Worm (Caenorhabditis elegans): ENCODE data around the gene srw-12.

Gene srw-12

DNA sequence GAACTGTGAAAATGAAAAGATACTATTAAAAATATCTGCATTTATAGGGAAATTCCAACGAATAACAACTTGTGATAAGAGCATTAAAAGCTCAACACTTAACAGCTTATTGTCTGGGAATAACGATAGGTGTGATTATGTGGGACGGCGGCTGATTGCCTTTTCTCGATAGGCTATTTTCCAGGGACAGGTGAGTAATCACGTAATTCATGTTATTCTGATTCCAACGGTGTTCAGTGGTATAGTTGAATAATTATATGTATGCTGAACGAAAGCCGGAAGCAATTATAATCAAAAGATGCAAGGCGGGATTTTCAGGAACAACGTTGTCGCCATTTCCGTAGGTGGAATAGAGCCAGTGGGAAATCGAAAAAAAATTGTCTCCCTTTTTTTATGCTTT lies 38.5 kb upstream of the srw-12 start, which contains the start of gene srw-17:
srw-17 (minus strand) TSS at position 101 of the 400 bp plus-strand sequence.
- TF ChIP-seq ets-5 (GFP tag; IDR thresholded peaks at IDR 0.05), result no peak
- no peak for TF ChIP-seq nhr-84 (tag; optimal IDR thresholded peaks at IDR 0.05)
- TF ChIP-seq nhr-76 (tag; optimal IDR thresholded peaks at IDR 0.05), result no peak
- no peak for TF ChIP-seq F16B12.6 (tag; optimal IDR thresholded peaks at IDR 0.05)
- no peak for TF ChIP-seq blmp-1 (tag; optimal IDR thresholded peaks at IDR 0.05)
- no peak for TF ChIP-seq aha-1 (tag; optimal IDR thresholded peaks at IDR 0.05)

DNA sequence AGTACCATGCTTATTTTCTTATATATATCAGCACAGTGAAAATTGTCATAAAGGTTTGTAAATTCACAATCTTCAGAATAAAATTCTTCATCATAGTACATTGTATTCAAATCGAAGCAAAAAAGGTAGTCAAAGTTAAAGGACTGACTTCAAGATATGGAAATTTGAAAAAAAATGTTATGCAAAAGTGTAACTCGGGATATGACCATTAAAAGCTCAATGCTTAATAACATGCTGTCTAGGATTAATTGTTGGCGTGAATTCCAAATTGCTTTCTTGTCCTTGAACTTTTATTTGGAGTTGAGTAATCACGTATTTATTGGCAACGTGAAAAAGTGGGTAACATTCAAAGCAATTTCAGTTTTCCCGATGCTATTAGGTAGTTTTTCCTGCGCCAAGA lies 36.3 kb upstream of the srw-12 start, which contains the start of gene srw-16:
srw-16 (minus strand) TSS at position 101 of the 400 bp plus-strand sequence.
- TF ChIP-seq mef-2 (tag; optimal IDR thresholded peaks at IDR 0.05) (no peak), unc-98 (GFP tag; IDR thresholded peaks at IDR 0.05) (no peak), unc-30 (tag; optimal IDR thresholded peaks at IDR 0.05) (no peak), vab-15 (tag; optimal IDR thresholded peaks at IDR 0.05) (no peak), C16A3.4 (tag; optimal IDR thresholded peaks at IDR 0.05) (no peak), mdl-1 (tag; optimal IDR thresholded peaks at IDR 0.05) (no peak)

- TF ChIP-seq zip-4 (GFP tag; optimal IDR thresholded peaks at IDR 0.05) (no peak), ets-5 (GFP tag; IDR thresholded peaks at IDR 0.05) (no peak), tlp-1 (tag; optimal IDR thresholded peaks at IDR 0.05) (no peak), fkh-4 (tag; optimal IDR thresholded peaks at IDR 0.05; ENCODE audit: borderline replicate concordance) (no peak), nhr-19 (GFP tag; conservative IDR thresholded peaks at IDR 0.05) (no peak), isw-1 (GFP tag; IDR thresholded peaks at IDR 0.05) (no peak), lsy-2 (tag; optimal IDR thresholded peaks at IDR 0.05) (no peak), nhr-85 (tag) (no peak), sptf-1 (tag; optimal IDR thresholded peaks at IDR 0.05) (no peak), alr-1 (tag; optimal IDR thresholded peaks at IDR 0.05; ENCODE audit: borderline replicate concordance) (no peak), sox-4 (tag; optimal IDR thresholded peaks at IDR 0.05) (no peak), ztf-11 (tag; optimal IDR thresholded peaks at IDR 0.05) (no peak), fkh-8 (tag; optimal IDR thresholded peaks at IDR 0.05) (no peak), lin-13 (GFP tag; optimal IDR thresholded peaks at IDR 0.05) (no peak), swsn-7 (tag; optimal IDR thresholded peaks at IDR 0.05) (no peak), pax-3 (tag; optimal IDR thresholded peaks at IDR 0.05) (no peak), blmp-1 (tag; optimal IDR thresholded peaks at IDR 0.05) (no peak)
Observed at ce11 chrV:15272263-15272662, 33.8 kb upstream of the srw-12 start, which contains the start of gene T10H4.4. T10H4.4 (minus strand) TSS chrV:15272363.

DNA sequence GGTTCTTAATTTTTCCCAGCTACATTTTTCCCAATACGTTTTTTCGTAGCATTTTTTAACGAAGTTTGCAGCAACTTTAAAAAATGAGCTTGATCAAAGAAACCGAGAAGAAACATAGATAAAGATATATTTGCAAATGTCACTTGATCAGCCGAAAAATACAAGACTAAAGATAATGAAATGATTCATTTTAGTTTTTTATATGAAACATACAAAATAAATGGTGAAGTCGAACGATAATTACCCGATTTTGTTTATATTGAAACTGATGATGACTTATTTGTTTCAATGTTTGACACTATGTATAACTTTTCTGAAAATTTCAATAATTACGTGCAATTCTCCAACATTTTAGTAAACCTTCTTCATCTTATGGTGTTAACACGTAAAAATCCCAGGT lies 29.9 kb upstream of the srw-12 start, which contains the start of gene srw-22:
srw-22 (plus strand) TSS at position 301 of the 400 bp plus-strand sequence.
- TF ChIP-seq mab-9 (GFP tag; IDR thresholded peaks at IDR 0.05) (no peak), ceh-82 (tag; optimal IDR thresholded peaks at IDR 0.05) (no peak), efl-1 (optimal IDR thresholded peaks at IDR 0.05) (no peak), efl-1 (GFP tag; optimal IDR thresholded peaks at IDR 0.05 in 1 of 2) (no peak), unc-86 (tag; optimal IDR thresholded peaks at IDR 0.05) (no peak), grh-1 (GFP tag; IDR thresholded peaks at IDR 0.05) (no peak), nhr-237 (tag; optimal IDR thresholded peaks at IDR 0.05) (no peak), zip-4 (GFP tag; optimal IDR thresholded peaks at IDR 0.05) (no peak), lir-3 (tag; optimal IDR thresholded peaks at IDR 0.05; ENCODE audit: poor library complexity) (no peak), tbx-2 (tag; optimal IDR thresholded peaks at IDR 0.05) (no peak), zag-1 (tag; optimal IDR thresholded peaks at IDR 0.05) (no peak), C16A3.4 (tag; optimal IDR thresholded peaks at IDR 0.05) (no peak), hlh-4 (tag; optimal IDR thresholded peaks at IDR 0.05) (no peak), tlp-1 (tag; optimal IDR thresholded peaks at IDR 0.05) (no peak), hpl-2 (GFP tag; optimal IDR thresholded peaks at IDR 0.05) (no peak), efl-3 (GFP tag; optimal IDR thresholded peaks at IDR 0.05) (no peak), egl-27 (tag; optimal IDR thresholded peaks at IDR 0.05) (no peak), unc-130 (tag; optimal IDR thresholded peaks at IDR 0.05) (no peak), Y116A8C.19 (tag; optimal IDR thresholded peaks at IDR 0.05; ENCODE audit: borderline replicate concordance) (no peak), irx-1 (tag; optimal IDR thresholded peaks at IDR 0.05) (no peak), dsc-1 (tag; optimal IDR thresholded peaks at IDR 0.05) (no peak)
